Fruit fly (Drosophila melanogaster): ENCODE data around the gene CG10352.
A peak's percentile ranks its signal among the peaks of the same experiment; 100 is the strongest.

CG10352 gene

DNA sequence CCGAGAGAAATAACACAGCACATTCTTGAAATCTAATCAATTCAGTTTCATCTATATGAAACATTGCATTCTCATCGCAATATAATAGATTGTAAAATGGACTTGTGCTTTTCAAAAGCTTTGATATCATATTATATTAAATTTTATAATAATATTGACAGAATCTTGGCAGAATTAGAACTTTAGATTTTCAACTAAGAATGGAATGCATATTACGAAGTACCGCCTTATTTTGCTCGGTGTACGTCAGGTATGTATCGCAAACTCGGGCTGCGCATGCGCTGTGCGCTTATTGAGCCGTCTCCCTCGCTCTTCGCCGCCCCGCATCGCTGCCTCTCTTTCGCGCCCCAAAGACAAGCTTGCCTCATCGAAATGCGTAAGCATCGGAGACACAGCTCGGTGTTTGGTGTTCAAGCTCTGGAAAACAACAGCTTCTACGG is 38.2 kb upstream of the CG10352 start (continued):
- TF ChIP-seq twi (tag; optimal IDR thresholded peaks at IDR 0.05) (peak; percentile 83), CG7839 (tag; optimal IDR thresholded peaks at IDR 0.05) (peak; percentile 95), TFAM (GFP tag; optimal IDR thresholded peaks at IDR 0.05) (peak; percentile 2), CG7271 (tag; optimal IDR thresholded peaks at IDR 0.05) (peak; percentile 81), onecut (GFP tag; IDR thresholded peaks at IDR 0.05) (peak; percentile 79), row (GFP tag; IDR thresholded peaks at IDR 0.05) (peak; percentile 91), hth (optimal IDR thresholded peaks at IDR 0.05) (no peak), CG11093 (GFP tag; IDR thresholded peaks at IDR 0.05) (peak; percentile 87), amos (GFP tag; IDR thresholded peaks at IDR 0.05; ENCODE audit: partially characterized antibody) (no peak), mld (GFP tag; IDR thresholded peaks at IDR 0.05; ENCODE audit: partially characterized antibody) (no peak), kay (GFP tag; optimal IDR thresholded peaks at IDR 0.05) (peak; percentile 55), Myb (GFP tag; optimal IDR thresholded peaks at IDR 0.05) (peak; percentile 8), CG18619 (GFP tag; optimal IDR thresholded peaks at IDR 0.05) (peak; percentile 83), CG8290 (GFP tag; optimal IDR thresholded peaks at IDR 0.05) (peak; percentile 64), CG8290 (tag; optimal IDR thresholded peaks at IDR 0.05) (peak in 1 of 2 experiments; percentile 48), CG8765 (GFP tag; IDR thresholded peaks at IDR 0.05) (peak; percentile 72), Stat92E (GFP tag; optimal IDR thresholded peaks at IDR 0.05) (peak in 1 of 3 experiments; percentile 50), CG8388 (GFP tag; optimal IDR thresholded peaks at IDR 0.05) (peak; percentile 89), grn (GFP tag; optimal IDR thresholded peaks at IDR 0.05) (no peak), psq (GFP tag; optimal IDR thresholded peaks at IDR 0.05) (peak; percentile 26), CG5953 (GFP tag; IDR thresholded peaks at IDR 0.05) (peak; percentile 39; the same call in 1 of the 2 replicates), CG4328 (GFP tag; optimal IDR thresholded peaks at IDR 0.05) (peak; percentile 91), CG10321 (GFP tag; IDR thresholded peaks at IDR 0.05) (peak; percentile 59), chif (GFP tag; optimal IDR thresholded peaks at IDR 0.05) (peak in 1 of 2 experiments; percentile 3), CG13624 (GFP tag; optimal IDR thresholded peaks at IDR 0.05) (no peak), pho (GFP tag; optimal IDR thresholded peaks at IDR 0.05) (no peak), phol (tag; optimal IDR thresholded peaks at IDR 0.05) (peak; percentile 93), CG3163 (GFP tag; optimal IDR thresholded peaks at IDR 0.05) (no peak), CHES-1-like (GFP tag; optimal IDR thresholded peaks at IDR 0.05) (peak; percentile 7), CG32767 (GFP tag; IDR thresholded peaks at IDR 0.05) (peak; percentile 93)

DNA sequence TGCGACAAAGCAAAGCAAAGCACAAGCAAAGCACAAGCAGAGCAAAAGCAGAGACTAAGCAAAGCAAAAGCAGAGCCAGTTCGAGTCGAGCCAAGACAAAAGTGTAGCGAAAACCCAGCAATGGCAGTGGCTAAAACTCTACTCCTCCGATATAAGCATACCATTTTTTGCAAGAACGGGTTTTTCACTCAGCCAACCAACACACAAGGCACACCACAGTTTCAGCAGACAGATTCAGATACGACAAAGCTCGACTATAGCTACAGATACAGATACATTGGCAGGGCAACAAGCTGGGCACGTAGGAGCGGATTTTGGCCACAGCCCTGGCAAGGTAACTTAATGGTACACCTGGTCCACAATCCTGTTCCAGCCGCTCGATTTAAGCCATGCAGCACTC is 36.6 kb upstream of the CG10352 start:
- TF ChIP-seq CG13894 (tag; optimal IDR thresholded peaks at IDR 0.05) = peak; percentile 8
- peak; percentile 9 for TF ChIP-seq CG12769 (tag; optimal IDR thresholded peaks at IDR 0.05)
- TF ChIP-seq repo (GFP tag; optimal IDR thresholded peaks at IDR 0.05) = no peak
- TF ChIP-seq chinmo (GFP tag; IDR thresholded peaks at IDR 0.05; ENCODE audit: partially characterized antibody) = peak; percentile 83; the same call in 3 of the 4 replicates
- peak; percentile 31 for TF ChIP-seq nom (GFP tag; optimal IDR thresholded peaks at IDR 0.05)
- no peak for TF ChIP-seq ham (GFP tag; IDR thresholded peaks at IDR 0.05)

DNA sequence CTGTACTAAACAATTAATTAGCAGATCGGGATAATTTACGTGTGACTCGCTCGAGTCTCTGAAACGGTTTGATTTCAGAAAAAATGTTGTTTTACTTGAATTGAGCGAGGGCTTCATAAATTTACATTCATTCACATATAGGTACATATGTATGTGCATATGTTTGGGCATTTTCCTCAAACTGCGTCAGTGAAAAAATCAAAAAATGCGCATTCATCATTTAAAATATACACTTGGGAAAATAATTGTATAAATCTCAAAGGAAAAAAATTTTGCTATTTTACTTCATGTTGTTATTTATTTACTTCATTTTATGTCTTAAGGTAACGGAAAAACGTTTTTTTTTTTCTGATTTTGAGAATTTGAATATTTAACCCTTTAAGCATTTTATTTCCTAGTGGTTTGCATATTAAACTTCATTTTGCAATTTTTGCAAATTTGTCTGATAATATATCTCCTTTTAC is 29.9 kb upstream of the CG10352 start, which contains the start of gene CG43156:
CG43156 (minus strand) TSS at position 51 of the 464 bp plus-strand sequence.
- 0 out of 3 replicates have a peak, but pooled peaks have one; percentile 7 for TF ChIP-seq CG11695 (GFP tag; IDR thresholded peaks at IDR 0.05)
- no peak for TF ChIP-seq crp (GFP tag; optimal IDR thresholded peaks at IDR 0.05)

Data from whole organism, embryonic.